Worm (Caenorhabditis elegans): ENCODE measurements around the gene C14A4.9.

Gene C14A4.9

ce11 chrII:10551985-10552736 lies 47.0 kb upstream of the C14A4.9 start (continued):
- TF ChIP-seq nhr-129 (tag; optimal IDR thresholded peaks at IDR 0.05) (peak; percentile 97), aly-2 (tag; optimal IDR thresholded peaks at IDR 0.05) (no peak), elt-3 (tag; optimal IDR thresholded peaks at IDR 0.05) (no peak), fos-1 (tag; optimal IDR thresholded peaks at IDR 0.05) (peak; percentile 88), sma-3 (GFP tag; optimal IDR thresholded peaks at IDR 0.05) (peak; percentile 97), unc-55 (GFP tag; optimal IDR thresholded peaks at IDR 0.05) (peak; percentile 93), mab-5 (tag; optimal IDR thresholded peaks at IDR 0.05) (peak; percentile 70)

ce11 chrII:10553377-10554045 lies 45.6 kb upstream of the C14A4.9 start:
- peak; percentile 44 for TF ChIP-seq unc-55 (GFP tag; optimal IDR thresholded peaks at IDR 0.05)
- TF ChIP-seq unc-39 (tag; optimal IDR thresholded peaks at IDR 0.05), result no peak
- TF ChIP-seq nhr-129 (tag; optimal IDR thresholded peaks at IDR 0.05), result peak; percentile 19

ce11 chrII:10554046-10554399 lies 45.1 kb upstream of the C14A4.9 start:
- no peak for TF ChIP-seq ztf-4 (tag; optimal IDR thresholded peaks at IDR 0.05)
- peak; percentile 13 for TF ChIP-seq nhr-129 (tag; optimal IDR thresholded peaks at IDR 0.05)
- TF ChIP-seq elt-3 (tag; optimal IDR thresholded peaks at IDR 0.05), result no peak
- no peak for TF ChIP-seq unc-55 (GFP tag; optimal IDR thresholded peaks at IDR 0.05)
- no peak for TF ChIP-seq ztf-11 (tag; optimal IDR thresholded peaks at IDR 0.05)
- no peak for TF ChIP-seq F13H6.1 (tag; optimal IDR thresholded peaks at IDR 0.05)
- TF ChIP-seq nhr-12 (tag; optimal IDR thresholded peaks at IDR 0.05), result no peak
- no peak for TF ChIP-seq sma-9 (GFP tag; optimal IDR thresholded peaks at IDR 0.05)
- TF ChIP-seq sma-9 (tag; optimal IDR thresholded peaks at IDR 0.05), result no peak
- TF ChIP-seq skn-1 (tag; optimal IDR thresholded peaks at IDR 0.05), result no peak
- no peak for TF ChIP-seq peb-1 (tag; optimal IDR thresholded peaks at IDR 0.05)
- TF ChIP-seq nhr-25 (tag; optimal IDR thresholded peaks at IDR 0.05), result peak; percentile 48
- no peak for TF ChIP-seq unc-39 (tag; optimal IDR thresholded peaks at IDR 0.05)
- no peak for TF ChIP-seq aly-2 (tag; optimal IDR thresholded peaks at IDR 0.05)
- no peak for TF ChIP-seq mab-5 (tag; optimal IDR thresholded peaks at IDR 0.05)
- no peak for TF ChIP-seq nhr-21 (tag; optimal IDR thresholded peaks at IDR 0.05)
- no peak for TF ChIP-seq C34F6.9 (tag; optimal IDR thresholded peaks at IDR 0.05)
- TF ChIP-seq gmeb-1 (tag; optimal IDR thresholded peaks at IDR 0.05), result no peak
- no peak for TF ChIP-seq nhr-77 (tag; optimal IDR thresholded peaks at IDR 0.05)
- peak; percentile 3 for TF ChIP-seq ceh-16 (tag; optimal IDR thresholded peaks at IDR 0.05)
- no peak for TF ChIP-seq alr-1 (tag; optimal IDR thresholded peaks at IDR 0.05)
- TF ChIP-seq ceh-82 (tag; optimal IDR thresholded peaks at IDR 0.05), result no peak
- no peak for TF ChIP-seq Y55F3AM.14 (GFP tag; optimal IDR thresholded peaks at IDR 0.05)
- no peak for TF ChIP-seq lsy-2 (tag; optimal IDR thresholded peaks at IDR 0.05)
- TF ChIP-seq crh-2 (tag; optimal IDR thresholded peaks at IDR 0.05), result no peak
- no peak for TF ChIP-seq mdl-1 (tag; optimal IDR thresholded peaks at IDR 0.05)
- TF ChIP-seq zag-1 (tag; optimal IDR thresholded peaks at IDR 0.05), result no peak

- TF ChIP-seq aly-2 (tag; optimal IDR thresholded peaks at IDR 0.05) (no peak), mab-5 (tag; optimal IDR thresholded peaks at IDR 0.05) (no peak), Y55F3AM.14 (GFP tag; optimal IDR thresholded peaks at IDR 0.05) (no peak), lin-39 (tag; optimal IDR thresholded peaks at IDR 0.05) (no peak), blmp-1 (tag; optimal IDR thresholded peaks at IDR 0.05; ENCODE audit: insufficient read depth) (no peak), nhr-129 (tag; optimal IDR thresholded peaks at IDR 0.05) (no peak), ceh-82 (tag; optimal IDR thresholded peaks at IDR 0.05) (no peak), alr-1 (tag; optimal IDR thresholded peaks at IDR 0.05) (no peak), mdl-1 (tag; optimal IDR thresholded peaks at IDR 0.05) (no peak), crh-2 (tag; optimal IDR thresholded peaks at IDR 0.05) (no peak), peb-1 (tag; optimal IDR thresholded peaks at IDR 0.05) (no peak), unc-39 (tag; optimal IDR thresholded peaks at IDR 0.05) (no peak), nhr-6 (tag; optimal IDR thresholded peaks at IDR 0.05) (no peak), nhr-237 (tag; optimal IDR thresholded peaks at IDR 0.05) (no peak)
These were observed 44.2 kb upstream of the C14A4.9 start, which contains the start of gene mnk-1 for ce11 chrII:10554972-10555371. Gene mnk-1 (minus strand): TSS chrII:10555044.

All from whole organism, L2 larva.